Fruit fly (Drosophila melanogaster) whole organism, prepupa: ENCODE results near the gene CG8301.

ENCODE experiments used
- Blimp-1 ChIP-seq: fragments of 200-800 bp; sonication (Bioruptor generic); optimal IDR thresholded peaks from 3 replicates; lab custom pipeline; 2017; ENCODE audit warnings: missing biosample characterization, missing genetic modification characterization, mild to moderate bottlenecking, moderate library complexity, missing genetic modification reagents
- CG10631 ChIP-seq: fragments of 200-800 bp; sonication (Bioruptor generic); optimal IDR thresholded peaks from 2 replicates; lab custom pipeline; 2016; ENCODE audit warnings: missing biosample characterization, missing genetic modification characterization
- CG11294 ChIP-seq: fragments of 200-800 bp; sonication (Bioruptor generic); IDR thresholded peaks from 2 replicates; pipeline ENCODE4 v1.3.6; 2022; ENCODE audit warnings: missing biosample characterization, missing genetic modification characterization
- CG11762 ChIP-seq: fragments of 200-800 bp; sonication (Bioruptor generic); optimal IDR thresholded peaks from 3 replicates; lab custom pipeline; 2016; ENCODE audit warnings: missing biosample characterization, missing genetic modification characterization; ENCODE audit not compliant: insufficient read depth
- CG11902 ChIP-seq: fragments of 200-800 bp; sonication (Bioruptor generic); optimal IDR thresholded peaks from 3 replicates; lab custom pipeline; 2016; ENCODE audit warnings: missing biosample characterization, missing genetic modification characterization
- CG1621 ChIP-seq: fragments of 200-800 bp; sonication (Bioruptor generic); optimal IDR thresholded peaks from 3 replicates; lab custom pipeline; 2018; ENCODE audit warnings: missing biosample characterization, mild to moderate bottlenecking, missing genetic modification characterization
- CG16779 ChIP-seq: fragments of 200-800 bp; sonication (Bioruptor generic); optimal IDR thresholded peaks from 3 replicates; lab custom pipeline; 2017; ENCODE audit warnings: missing biosample characterization, mild to moderate bottlenecking, missing genetic modification characterization
- CG31627 ChIP-seq: fragments of 200-800 bp; sonication (Bioruptor generic); optimal IDR thresholded peaks from 3 replicates; lab custom pipeline; 2016; ENCODE audit warnings: missing biosample characterization, missing genetic modification characterization
- CG32006 ChIP-seq: fragments of 200-800 bp; sonication (Bioruptor generic); optimal IDR thresholded peaks from 3 replicates; lab custom pipeline; 2017; ENCODE audit warnings: missing biosample characterization, mild to moderate bottlenecking, missing genetic modification characterization
- CG34406 ChIP-seq: fragments of 200-800 bp; sonication (Bioruptor generic); optimal IDR thresholded peaks from 3 replicates; lab custom pipeline; 2016; ENCODE audit warnings: missing biosample characterization, missing genetic modification characterization
- CG3919 ChIP-seq: fragments of 200-800 bp; sonication (Bioruptor generic); optimal IDR thresholded peaks from 3 replicates; lab custom pipeline; 2016; ENCODE audit warnings: missing biosample characterization, missing genetic modification characterization
- CG4318 ChIP-seq: fragments of 200-800 bp; sonication (Bioruptor generic); optimal IDR thresholded peaks from 3 replicates; lab custom pipeline; 2017; ENCODE audit warnings: missing biosample characterization, mild to moderate bottlenecking, missing genetic modification characterization
- CG6276 ChIP-seq: fragments of 200-800 bp; sonication (Bioruptor generic); optimal IDR thresholded peaks from 2 replicates; lab custom pipeline; 2017; ENCODE audit warnings: missing biosample characterization, mild to moderate bottlenecking, missing genetic modification characterization
- CG6808 ChIP-seq: fragments of 200-800 bp; sonication (Bioruptor generic); optimal IDR thresholded peaks from 3 replicates; lab custom pipeline; 2017; ENCODE audit warnings: missing biosample characterization, missing genetic modification characterization, mild to moderate bottlenecking, moderate library complexity, missing genetic modification reagents
- CG7368 ChIP-seq: fragments of 200-800 bp; sonication (Bioruptor generic); optimal IDR thresholded peaks from 3 replicates; lab custom pipeline; 2016; ENCODE audit warnings: missing biosample characterization, missing genetic modification characterization
- CG8119 ChIP-seq: fragments of 200-800 bp; sonication (Bioruptor generic); IDR thresholded peaks from 3 replicates; pipeline ENCODE4 v1.3.6; 2022; ENCODE audit warnings: missing biosample characterization, missing genetic modification characterization
- CG9139 ChIP-seq: fragments of 200-800 bp; sonication (Bioruptor generic); optimal IDR thresholded peaks from 3 replicates; lab custom pipeline; 2017; ENCODE audit warnings: missing biosample characterization, mild to moderate bottlenecking, missing genetic modification characterization
- Eip78C ChIP-seq: fragments of 200-800 bp; sonication (Bioruptor generic); peaks from one replicate; lab custom pipeline; 2016; ENCODE audit warnings: missing biosample characterization, missing genetic modification characterization
- Ets96B ChIP-seq: fragments of 200-800 bp; optimal IDR thresholded peaks from 2 replicates; lab custom pipeline; 2019; ENCODE audit warnings: missing biosample characterization, mild to moderate bottlenecking, missing genetic modification characterization, moderate library complexity
- Gug ChIP-seq: fragments of 200-800 bp; sonication (Bioruptor generic); IDR thresholded peaks from 2 replicates; pipeline ENCODE4 v1.3.6; 2022; ENCODE audit warnings: missing biosample characterization, missing genetic modification characterization
- Hr39 ChIP-seq: fragments of 200-800 bp; sonication (Bioruptor generic); optimal IDR thresholded peaks from 2 replicates; lab custom pipeline; 2016; ENCODE audit warnings: missing biosample characterization, missing genetic modification characterization
- Hr4 ChIP-seq: fragments of 200-800 bp; sonication (Bioruptor generic); optimal IDR thresholded peaks from 3 replicates; lab custom pipeline; 2016; ENCODE audit warnings: missing biosample characterization, missing genetic modification characterization
- Met ChIP-seq: fragments of 200-800 bp; sonication (Bioruptor generic); optimal IDR thresholded peaks from 3 replicates; lab custom pipeline; 2016; ENCODE audit warnings: missing biosample characterization, missing genetic modification characterization
- Smox ChIP-seq: fragments of 200-800 bp; sonication (Bioruptor generic); optimal IDR thresholded peaks from 3 replicates; lab custom pipeline; 2016; ENCODE audit warnings: missing biosample characterization, missing genetic modification characterization
- Sox102F ChIP-seq: fragments of 200-800 bp; sonication (Bioruptor generic); optimal IDR thresholded peaks from 2 replicates; lab custom pipeline; 2016; ENCODE audit warnings: missing biosample characterization, mild to moderate bottlenecking, missing genetic modification characterization
- Sox14 ChIP-seq: fragments of 200-800 bp; sonication (Bioruptor generic); optimal IDR thresholded peaks from 3 replicates; lab custom pipeline; 2016; ENCODE audit warnings: missing biosample characterization, missing genetic modification characterization
- Sox15 ChIP-seq: fragments of 200-800 bp; sonication (Bioruptor generic); optimal IDR thresholded peaks from 3 replicates; lab custom pipeline; 2016; ENCODE audit warnings: missing biosample characterization, missing genetic modification characterization
- achi ChIP-seq: fragments of 200-800 bp; sonication (Bioruptor generic); optimal IDR thresholded peaks from 3 replicates; lab custom pipeline; 2016; ENCODE audit warnings: missing biosample characterization, missing genetic modification characterization
- cyc ChIP-seq: fragments of 200-800 bp; sonication (Bioruptor generic); optimal IDR thresholded peaks from 3 replicates; lab custom pipeline; 2016; ENCODE audit warnings: missing biosample characterization, missing genetic modification characterization
- dac ChIP-seq: fragments of 200-800 bp; sonication (Bioruptor generic); optimal IDR thresholded peaks from 2 replicates; lab custom pipeline; 2017; ENCODE audit warnings: missing biosample characterization, mild to moderate bottlenecking, missing genetic modification characterization
- dsx ChIP-seq: fragments of 200-800 bp; optimal IDR thresholded peaks from 3 replicates; lab custom pipeline; 2019; ENCODE audit warnings: missing biosample characterization, mild to moderate bottlenecking, missing genetic modification characterization, moderate library complexity; ENCODE audit not compliant: poor library complexity, severe bottlenecking
- eg ChIP-seq: fragments of 200-800 bp; sonication (Bioruptor generic); IDR thresholded peaks from 3 replicates; pipeline ENCODE4 v1.3.6; 2022; ENCODE audit warnings: missing biosample characterization, missing genetic modification characterization
- fd85E ChIP-seq: fragments of 200-800 bp; sonication (Bioruptor generic); optimal IDR thresholded peaks from 3 replicates; lab custom pipeline; 2016; ENCODE audit warnings: missing biosample characterization, missing genetic modification characterization
- lz ChIP-seq: fragments of 200-800 bp; sonication (Bioruptor generic); optimal IDR thresholded peaks from 3 replicates; lab custom pipeline; 2016; ENCODE audit warnings: missing biosample characterization, missing genetic modification characterization
- net ChIP-seq: fragments of 200-800 bp; sonication (Bioruptor generic); optimal IDR thresholded peaks from 3 replicates; lab custom pipeline; 2016; ENCODE audit warnings: missing biosample characterization, missing genetic modification characterization
- salr ChIP-seq, 2 experiments: fragments of 200-800 bp; sonication (Bioruptor generic); optimal IDR thresholded peaks; 3 replicates each; lab custom pipeline; 2016 to 2018; ENCODE audit warnings: missing biosample characterization in 2 of 2, missing genetic modification characterization in 2 of 2, mild to moderate bottlenecking in 1 of 2
- svp ChIP-seq: fragments of 200-800 bp; sonication (Bioruptor generic); peaks from one replicate; lab custom pipeline; 2016; ENCODE audit warnings: missing biosample characterization, missing genetic modification characterization
- topi ChIP-seq: fragments of 200-800 bp; sonication (Bioruptor generic); optimal IDR thresholded peaks from 3 replicates; lab custom pipeline; 2016; ENCODE audit warnings: missing biosample characterization, missing genetic modification characterization
- vri ChIP-seq: fragments of 200-800 bp; sonication (Bioruptor generic); optimal IDR thresholded peaks from 3 replicates; lab custom pipeline; 2016; ENCODE audit warnings: missing biosample characterization, mild to moderate bottlenecking, missing genetic modification characterization

The CG8301 gene

dm6 chr3R:9570657-9571056 is 10.4 kb upstream of the CG8301 start:
- peak; percentile 80 for TF ChIP-seq vri (GFP tag; lab: Kevin White, UChicago)
- no peak for TF ChIP-seq dac (GFP tag; lab: Kevin White, UChicago)

- no peak for TF ChIP-seq CG11762 (GFP tag; lab: Kevin White, UChicago)
- TF ChIP-seq dsx (GFP tag; lab: Kevin White, UChicago): no peak
- no peak for TF ChIP-seq salr (GFP tag; optimal IDR thresholded peaks at IDR 0.05; lab: Kevin White, UChicago)
- TF ChIP-seq CG11902 (GFP tag; lab: Kevin White, UChicago): no peak
- TF ChIP-seq CG3919 (GFP tag; lab: Kevin White, UChicago): no peak
- no peak for TF ChIP-seq CG6808 (GFP tag; lab: Kevin White, UChicago)
- no peak for TF ChIP-seq fd85E (GFP tag; lab: Kevin White, UChicago)
- no peak for TF ChIP-seq Blimp-1 (GFP tag; lab: Kevin White, UChicago)
- TF ChIP-seq CG11294 (GFP tag; lab: Robert Waterston, UW): no peak
- TF ChIP-seq CG7368 (GFP tag; lab: Kevin White, UChicago): no peak
- no peak for TF ChIP-seq Hr4 (GFP tag; lab: Kevin White, UChicago)
- no peak for TF ChIP-seq cyc (GFP tag; lab: Kevin White, UChicago)
Measured at dm6 chr3R:9571523-9571922, 9.6 kb upstream of the CG8301 start, which contains the start of gene CG9396. Gene CG9396 (minus strand): TSS chr3R:9571623.

dm6 chr3R:9572929-9573811 is 7.9 kb upstream of the CG8301 start:
- peak; percentile 11 for TF ChIP-seq CG1621 (tag; lab: Kevin White, UChicago)
- TF ChIP-seq eg (GFP tag; lab: Robert Waterston, UW): 0 out of 3 replicates have a peak, but pooled peaks have one; percentile 23
- no peak for TF ChIP-seq CG9139 (GFP tag; lab: Kevin White, UChicago)
- TF ChIP-seq Blimp-1 (GFP tag; lab: Kevin White, UChicago): no peak
- peak; percentile 61 for TF ChIP-seq vri (GFP tag; lab: Kevin White, UChicago)
- no peak for TF ChIP-seq Ets96B (tag; lab: Kevin White, UChicago)

dm6 chr3R:9573812-9574587 is 7.1 kb upstream of the CG8301 start, which contains the start of gene CG9399:
Gene CG9399 (minus strand): TSS chr3R:9574211.
- TF ChIP-seq CG3919 (GFP tag; lab: Kevin White, UChicago) (peak; percentile 98), CG16779 (peak; percentile 88), CG8119 (GFP tag; lab: Robert Waterston, UW) (peak; percentile 97), topi (GFP tag; lab: Kevin White, UChicago) (peak; percentile 96), fd85E (GFP tag; lab: Kevin White, UChicago) (peak; percentile 81), CG32006 (GFP tag; lab: Kevin White, UChicago) (peak; percentile 98), CG6276 (GFP tag; lab: Kevin White, UChicago) (peak; percentile 96), Sox102F (peak; percentile 97), net (GFP tag; lab: Kevin White, UChicago) (peak; percentile 97), Ets96B (tag; lab: Kevin White, UChicago) (peak; percentile 98), CG31627 (GFP tag; lab: Kevin White, UChicago) (peak; percentile 97), Met (GFP tag; lab: Kevin White, UChicago) (peak; percentile 96), salr (GFP tag; optimal IDR thresholded peaks at IDR 0.05; lab: Kevin White, UChicago) (peak; percentile 95 to 98), CG1621 (tag; lab: Kevin White, UChicago) (peak; percentile 93), CG6808 (GFP tag; lab: Kevin White, UChicago) (peak; percentile 91), achi (GFP tag; lab: Kevin White, UChicago) (peak; percentile 97), Blimp-1 (GFP tag; lab: Kevin White, UChicago) (peak; percentile 81), CG34406 (peak; percentile 97), lz (peak; percentile 98), Hr39 (peak; percentile 96), Sox14 (GFP tag; lab: Kevin White, UChicago) (peak; percentile 96), eg (GFP tag; lab: Robert Waterston, UW) (peak; percentile 99), CG10631 (GFP tag; lab: Kevin White, UChicago) (peak; percentile 99), Sox15 (GFP tag; lab: Kevin White, UChicago) (peak; percentile 97), Gug (GFP tag; lab: Robert Waterston, UW) (peak; percentile 97), CG11294 (GFP tag; lab: Robert Waterston, UW) (peak; percentile 97), svp (GFP tag; lab: Kevin White, UChicago) (peak; percentile 98), CG11762 (GFP tag; lab: Kevin White, UChicago) (peak; percentile 97), vri (GFP tag; lab: Kevin White, UChicago) (peak; percentile 94), CG4318 (peak; percentile 97), Eip78C (GFP tag; lab: Kevin White, UChicago) (peak; percentile 99), Smox (GFP tag; lab: Kevin White, UChicago) (peak; percentile 98)
